Fruit fly (Drosophila melanogaster) whole organism, embryonic: ENCODE results near the gene Dredd.

ENCODE experiments used
- CG12769 ChIP-seq: fragments of 200-800 bp; sonication (Bioruptor generic); optimal IDR thresholded peaks from 2 replicates; lab custom pipeline; 2019; ENCODE audit warnings: missing biosample characterization, mild to moderate bottlenecking, missing genetic modification characterization, moderate library complexity
- CG5180 ChIP-seq: fragments of 200-800 bp; sonication (Bioruptor generic); optimal IDR thresholded peaks from 3 replicates; lab custom pipeline; 2017; ENCODE audit warnings: missing biosample characterization, missing genetic modification characterization, mild to moderate bottlenecking, moderate library complexity, missing genetic modification reagents
- CG7357 ChIP-seq: fragments of 200-800 bp; sonication (Bioruptor generic); IDR thresholded peaks from 3 replicates; pipeline ENCODE4 v1.3.6; 2022; ENCODE audit warnings: missing biosample characterization, missing genetic modification characterization
- Deaf1 ChIP-seq: fragments of 200-800 bp; optimal IDR thresholded peaks from 3 replicates; lab custom pipeline; 2019; ENCODE audit warnings: missing biosample characterization, mild to moderate bottlenecking, missing genetic modification characterization, moderate library complexity
- ase ChIP-seq: fragments of 200-800 bp; sonication (Bioruptor generic); IDR thresholded peaks from 3 replicates; pipeline ENCODE4 v1.3.6; 2022; ENCODE audit warnings: missing biosample characterization, missing genetic modification characterization
- cg ChIP-seq: fragments of 200-800 bp; sonication (Bioruptor generic); optimal IDR thresholded peaks from 3 replicates; lab custom pipeline; 2019; ENCODE audit warnings: missing biosample characterization, mild to moderate bottlenecking, missing genetic modification characterization, moderate library complexity
- ems ChIP-seq: fragments of 200-800 bp; sonication (Bioruptor generic); optimal IDR thresholded peaks from 3 replicates; lab custom pipeline; 2016; ENCODE audit warnings: missing biosample characterization, missing genetic modification characterization
- wdn ChIP-seq: fragments of 200-800 bp; sonication (Bioruptor generic); IDR thresholded peaks from 2 replicates; pipeline ENCODE4 v1.3.6; 2022; ENCODE audit warnings: missing biosample characterization, missing genetic modification characterization

Gene Dredd

dm6 chrX:588941-589340, 46.4 kb downstream of the Dredd start (continued):
- TF ChIP-seq cg (GFP tag; lab: Kevin White, UChicago) = peak; percentile 54
- no peak for TF ChIP-seq CG12769 (tag; lab: Kevin White, UChicago)
- no peak for TF ChIP-seq wdn (GFP tag; lab: Robert Waterston, UW)
- no peak for TF ChIP-seq ems (GFP tag; lab: Kevin White, UChicago)
- TF ChIP-seq CG7357 (GFP tag; lab: Robert Waterston, UW) = no peak
- TF ChIP-seq ase (GFP tag; lab: Robert Waterston, UW) = no peak
- TF ChIP-seq CG5180 = no peak
- peak; percentile 24 for TF ChIP-seq Deaf1 (tag; lab: Kevin White, UChicago)
